Fruit fly (Drosophila melanogaster) whole organism, pupa: ENCODE results near the gene CG33688.

Source experiments
- CG10348 ChIP-seq: fragments of 200-800 bp; sonication (Bioruptor generic); IDR thresholded peaks from 2 replicates; pipeline ENCODE4 v1.3.6; 2022; ENCODE audit warnings: missing biosample characterization, missing genetic modification characterization
- CG12605 ChIP-seq: fragments of 200-800 bp; sonication (Bioruptor generic); IDR thresholded peaks from 2 replicates; pipeline ENCODE4 v1.3.6; 2022; ENCODE audit warnings: missing biosample characterization, missing genetic modification characterization
- CG13204 ChIP-seq: fragments of 200-800 bp; sonication (Bioruptor generic); optimal IDR thresholded peaks from 2 replicates; lab custom pipeline; 2018; ENCODE audit warnings: missing biosample characterization, mild to moderate bottlenecking, missing genetic modification characterization, moderate library complexity
- CG14655 ChIP-seq: fragments of 200-800 bp; sonication (Bioruptor generic); optimal IDR thresholded peaks from 3 replicates; lab custom pipeline; 2017; ENCODE audit warnings: mild to moderate bottlenecking, missing biosample characterization, missing genetic modification reagents, missing genetic modification characterization
- CG15710 ChIP-seq: fragments of 200-800 bp; sonication (Bioruptor generic); optimal IDR thresholded peaks from 2 replicates; lab custom pipeline; 2018; ENCODE audit warnings: missing biosample characterization, mild to moderate bottlenecking, missing genetic modification characterization, moderate library complexity
- CG17806 ChIP-seq: fragments of 200-800 bp; sonication (Bioruptor generic); optimal IDR thresholded peaks from 2 replicates; lab custom pipeline; 2018; ENCODE audit warnings: missing biosample characterization, mild to moderate bottlenecking, missing genetic modification characterization, moderate library complexity
- CG32121 ChIP-seq: fragments of 200-800 bp; sonication (Bioruptor generic); IDR thresholded peaks from 2 replicates; pipeline ENCODE4 v1.3.6; 2022; ENCODE audit warnings: missing biosample characterization, missing genetic modification characterization
- CG34367 ChIP-seq: fragments of 200-800 bp; sonication (Bioruptor generic); optimal IDR thresholded peaks from 2 replicates; lab custom pipeline; 2018; ENCODE audit warnings: missing biosample characterization, mild to moderate bottlenecking, missing genetic modification characterization
- CG4496 ChIP-seq: fragments of 200-800 bp; sonication (Bioruptor generic); IDR thresholded peaks from 3 replicates; pipeline ENCODE4 v1.3.6; 2022; ENCODE audit warnings: missing biosample characterization, missing genetic modification characterization
- CG8159 ChIP-seq: fragments of 200-800 bp; sonication (Bioruptor generic); optimal IDR thresholded peaks from 3 replicates; lab custom pipeline; 2018; ENCODE audit warnings: missing biosample characterization, mild to moderate bottlenecking, missing genetic modification characterization, moderate library complexity
- CG8301 ChIP-seq: fragments of 200-800 bp; sonication (Bioruptor generic); optimal IDR thresholded peaks from 2 replicates; lab custom pipeline; 2018; ENCODE audit warnings: missing biosample characterization, mild to moderate bottlenecking, missing genetic modification characterization
- CG9948 ChIP-seq: fragments of 200-800 bp; sonication (Bioruptor generic); optimal IDR thresholded peaks from 2 replicates; lab custom pipeline; 2018; ENCODE audit warnings: missing biosample characterization, mild to moderate bottlenecking, missing genetic modification characterization, moderate library complexity
- D1 ChIP-seq: fragments of 200-800 bp; sonication (Bioruptor generic); optimal IDR thresholded peaks from 2 replicates; lab custom pipeline; 2018; ENCODE audit warnings: missing biosample characterization, mild to moderate bottlenecking, missing genetic modification characterization, moderate library complexity
- EcR ChIP-seq: fragments of 200-800 bp; sonication (Bioruptor generic); optimal IDR thresholded peaks from 3 replicates; lab custom pipeline; 2019; ENCODE audit warnings: missing biosample characterization, missing genetic modification characterization, mild to moderate bottlenecking, moderate library complexity, missing genetic modification reagents
- Ets98B ChIP-seq: fragments of 200-800 bp; sonication (Bioruptor generic); IDR thresholded peaks from 2 replicates; pipeline ENCODE4 v1.3.6; 2022; ENCODE audit warnings: missing biosample characterization, missing genetic modification characterization
- Pif1A ChIP-seq: fragments of 200-800 bp; sonication (Bioruptor generic); optimal IDR thresholded peaks from 3 replicates; lab custom pipeline; 2016; ENCODE audit warnings: missing biosample characterization, missing genetic modification characterization
- Pif1B ChIP-seq: fragments of 200-800 bp; sonication (Bioruptor generic); optimal IDR thresholded peaks from 3 replicates; lab custom pipeline; 2016; ENCODE audit warnings: missing biosample characterization, missing genetic modification characterization
- Snoo ChIP-seq: fragments of 200-800 bp; sonication (Bioruptor generic); optimal IDR thresholded peaks from 3 replicates; lab custom pipeline; 2017; ENCODE audit warnings: missing biosample characterization, mild to moderate bottlenecking, missing genetic modification characterization, inconsistent platforms
- fd96Ca ChIP-seq: fragments of 200-800 bp; sonication (Bioruptor generic); IDR thresholded peaks from 3 replicates; pipeline ENCODE4 v1.3.6; 2022; ENCODE audit warnings: missing biosample characterization, missing genetic modification characterization
- gl ChIP-seq: fragments of 200-800 bp; sonication (Bioruptor generic); optimal IDR thresholded peaks from 2 replicates; lab custom pipeline; 2018; ENCODE audit warnings: missing biosample characterization, mild to moderate bottlenecking, missing genetic modification characterization
- rn ChIP-seq: fragments of 200-800 bp; sonication (Bioruptor generic); IDR thresholded peaks from 2 replicates; pipeline ENCODE4 v1.3.6; 2022; ENCODE audit warnings: missing biosample characterization, missing genetic modification characterization

Gene CG33688

DNA sequence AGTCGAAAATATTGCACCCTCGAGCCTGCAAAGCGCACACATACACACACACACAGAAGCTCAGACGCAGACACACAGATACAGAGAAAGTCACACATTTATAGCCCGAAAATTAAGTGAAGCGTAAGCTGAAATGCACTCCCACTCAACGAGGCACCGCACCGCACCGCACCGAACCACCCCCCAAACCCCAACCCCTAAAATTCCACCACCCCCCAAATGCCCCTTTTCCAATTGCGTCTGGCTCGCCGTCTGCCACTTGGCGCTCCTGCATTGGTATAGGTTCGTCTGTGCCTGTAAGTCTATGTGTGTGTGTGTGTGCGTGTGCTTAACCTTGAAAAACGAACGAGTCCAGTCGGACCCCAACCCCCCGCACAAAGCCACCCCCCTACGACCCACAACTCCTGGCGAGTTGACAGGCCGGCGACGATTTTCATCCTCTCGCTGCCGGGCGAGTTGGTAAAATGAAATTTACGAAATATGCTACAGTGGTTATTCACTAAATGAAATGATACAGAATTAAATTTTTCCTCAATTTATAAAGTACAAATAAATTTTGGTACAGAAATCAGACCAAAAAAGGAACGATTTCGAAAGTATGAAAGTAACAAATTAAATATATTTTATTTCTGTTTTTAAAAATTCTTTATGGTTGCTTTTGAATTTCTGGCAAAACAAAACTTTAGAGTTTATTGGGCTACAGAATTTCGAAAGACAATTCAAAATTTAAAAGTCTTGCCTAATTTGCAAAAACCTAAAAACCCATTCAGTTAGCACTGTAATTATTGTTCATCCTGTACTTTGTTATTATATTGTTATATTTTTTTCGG is 16.2 kb upstream of the CG33688 start:
- TF ChIP-seq CG15710 (tag; lab: Kevin White, UChicago) (peak; percentile 19), D1 (no peak), CG12605 (GFP tag; lab: Robert Waterston, UW) (no peak), CG17806 (tag; lab: Kevin White, UChicago) (peak; percentile 43), Pif1A (GFP tag; lab: Kevin White, UChicago) (peak; percentile 40), CG13204 (GFP tag; lab: Kevin White, UChicago) (peak; percentile 75), CG9948 (tag; lab: Kevin White, UChicago) (peak; percentile 51), CG8159 (peak; percentile 65)

DNA sequence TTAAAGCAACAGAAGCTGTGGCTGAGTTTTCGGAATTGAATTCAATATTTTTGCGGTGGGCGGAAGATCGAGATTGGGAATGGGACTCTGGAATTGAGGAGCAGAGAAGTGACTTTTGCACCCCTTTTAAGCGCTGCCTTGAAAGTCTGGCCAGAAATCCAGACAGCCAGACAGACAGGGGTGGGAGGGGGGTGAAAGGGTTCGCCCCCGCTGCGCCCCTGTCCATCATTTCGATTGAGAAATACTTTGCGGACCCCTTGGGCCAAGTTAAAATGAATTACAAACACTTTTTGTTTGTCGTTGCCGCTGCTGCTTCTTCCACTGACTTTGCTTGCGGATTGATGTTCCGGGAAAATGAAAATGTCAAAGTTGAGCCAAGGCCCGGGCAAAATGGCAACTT is 15.5 kb upstream of the CG33688 start:
- TF ChIP-seq Snoo (peak; percentile 10), fd96Ca (no peak), rn (no peak), CG13204 (GFP tag; lab: Kevin White, UChicago) (peak; percentile 15)

dm6 chr3L:16189058-16189924 is 9.7 kb upstream of the CG33688 start:
- TF ChIP-seq CG13204 (GFP tag; lab: Kevin White, UChicago) = peak; percentile 90
- TF ChIP-seq Pif1A (GFP tag; lab: Kevin White, UChicago) = no peak
- TF ChIP-seq rn = no peak
- peak; percentile 57 for TF ChIP-seq CG17806 (tag; lab: Kevin White, UChicago)
- TF ChIP-seq CG8159 = peak; percentile 64
- TF ChIP-seq CG4496 (GFP tag; lab: Robert Waterston, UW) = no peak
- TF ChIP-seq Pif1B (GFP tag; lab: Kevin White, UChicago) = no peak
- TF ChIP-seq CG15710 (tag; lab: Kevin White, UChicago) = peak; percentile 44
- TF ChIP-seq Ets98B (GFP tag; lab: Robert Waterston, UW) = no peak
- TF ChIP-seq CG14655 = peak; percentile 44
- no peak for TF ChIP-seq CG8301 (tag; lab: Kevin White, UChicago)
- TF ChIP-seq CG12605 (GFP tag; lab: Robert Waterston, UW) = no peak
- no peak for TF ChIP-seq D1
- peak; percentile 51 for TF ChIP-seq CG9948 (tag; lab: Kevin White, UChicago)
- no peak for TF ChIP-seq gl (tag; lab: Kevin White, UChicago)
- TF ChIP-seq CG32121 = no peak
- TF ChIP-seq EcR (GFP tag; lab: Kevin White, UChicago) = peak; percentile 26
- peak; percentile 54 for TF ChIP-seq Snoo
- TF ChIP-seq CG10348 (GFP tag; lab: Robert Waterston, UW) = no peak
- TF ChIP-seq CG34367 (tag; lab: Kevin White, UChicago) = no peak
- no peak for TF ChIP-seq fd96Ca

DNA sequence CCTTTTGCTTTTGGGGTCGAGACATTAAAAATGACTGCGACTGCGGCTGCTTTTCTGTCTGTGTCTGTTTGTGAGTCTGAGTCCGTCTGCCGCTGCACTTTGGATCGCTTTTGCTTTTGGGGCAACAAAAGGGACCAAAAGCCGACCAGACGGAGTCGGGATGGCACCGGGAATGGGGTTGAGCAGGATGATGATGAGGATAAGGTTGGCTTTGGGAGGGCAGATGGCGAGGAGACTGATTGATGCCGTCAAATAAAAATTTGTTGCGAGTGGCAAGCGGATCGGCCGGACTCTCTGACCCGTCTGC is 9.1 kb upstream of the CG33688 start:
- TF ChIP-seq CG12605 (GFP tag; lab: Robert Waterston, UW) = no peak
- TF ChIP-seq CG32121 = no peak
- no peak for TF ChIP-seq Ets98B (GFP tag; lab: Robert Waterston, UW)
- TF ChIP-seq rn = no peak
- TF ChIP-seq CG8159 = no peak
- TF ChIP-seq gl (tag; lab: Kevin White, UChicago) = no peak
- no peak for TF ChIP-seq D1
- no peak for TF ChIP-seq CG34367 (tag; lab: Kevin White, UChicago)
- TF ChIP-seq EcR (GFP tag; lab: Kevin White, UChicago) = peak; percentile 33
- no peak for TF ChIP-seq CG4496 (GFP tag; lab: Robert Waterston, UW)
- peak; percentile 81 for TF ChIP-seq CG13204 (GFP tag; lab: Kevin White, UChicago)
- TF ChIP-seq Pif1B (GFP tag; lab: Kevin White, UChicago) = no peak
- no peak for TF ChIP-seq CG15710 (tag; lab: Kevin White, UChicago)
- no peak for TF ChIP-seq CG9948 (tag; lab: Kevin White, UChicago)
- no peak for TF ChIP-seq CG8301 (tag; lab: Kevin White, UChicago)
- no peak for TF ChIP-seq CG14655
- TF ChIP-seq CG17806 (tag; lab: Kevin White, UChicago) = no peak
- peak; percentile 31 for TF ChIP-seq Snoo
- no peak for TF ChIP-seq CG10348 (GFP tag; lab: Robert Waterston, UW)
- TF ChIP-seq Pif1A (GFP tag; lab: Kevin White, UChicago) = no peak
- TF ChIP-seq fd96Ca = 0 out of 3 replicates have a peak, but pooled peaks have one; percentile 15

- TF ChIP-seq gl (tag; lab: Kevin White, UChicago) (peak; percentile 48), Pif1A (GFP tag; lab: Kevin White, UChicago) (peak; percentile 29), CG8159 (no peak), EcR (GFP tag; lab: Kevin White, UChicago) (peak; percentile 38), CG32121 (0 out of 2 replicates have a peak, but pooled peaks have one; percentile 37), CG10348 (GFP tag; lab: Robert Waterston, UW) (no peak), fd96Ca (peak; percentile 60; the same call in 1 of the 3 replicates), CG4496 (GFP tag; lab: Robert Waterston, UW) (0 out of 3 replicates have a peak, but pooled peaks have one; percentile 30), Ets98B (GFP tag; lab: Robert Waterston, UW) (no peak), rn (0 out of 2 replicates have a peak, but pooled peaks have one; percentile 13), CG13204 (GFP tag; lab: Kevin White, UChicago) (peak; percentile 86), Snoo (peak; percentile 39), Pif1B (GFP tag; lab: Kevin White, UChicago) (peak; percentile 39)
These were observed 8.1 kb upstream of the CG33688 start for dm6 chr3L:16190885-16191284.
